Worm (Caenorhabditis elegans) whole organism, young adult: Measurements from ENCODE around the gene sru-30.

ENCODE experiments used
- madf-6 ChIP-seq: fragments of 200-800 bp; sonication (Bioruptor generic); IDR thresholded peaks from 2 replicates; pipeline ENCODE4 v1.3.6; 2022; ENCODE audit warnings: missing genetic modification reagents, missing genetic modification characterization, missing compliant biosample characterization
- ztf-18 ChIP-seq: sonication (generic microtip); optimal IDR thresholded peaks from 2 replicates; lab custom pipeline; 2016; ENCODE audit warnings: missing genotype, mild to moderate bottlenecking, missing genetic modification characterization, missing compliant biosample characterization

- TF ChIP-seq madf-6 (GFP tag; lab: Robert Waterston, UW) (no peak), ztf-18 (no peak)
Measured at ce11 chrV:9824149-9824548, 10.5 kb downstream of the sru-30 start, which contains the start of gene str-2.
